Worm (Caenorhabditis elegans) whole organism, mixed stage, embryonic: ENCODE data around the gene vamp-8.

ENCODE experiments used
- M03D4.4 ChIP-seq: sonication (generic microtip); optimal IDR thresholded peaks from 2 replicates; lab custom pipeline; 2017; ENCODE audit warnings: mild to moderate bottlenecking, missing genetic modification characterization, missing compliant biosample characterization
- bed-3 ChIP-seq: fragments of 200-800 bp; sonication (Bioruptor generic); optimal IDR thresholded peaks from 3 replicates; lab custom pipeline; 2018; ENCODE audit warnings: mild to moderate bottlenecking, missing genetic modification characterization, moderate library complexity, missing compliant biosample characterization
- blmp-1 ChIP-seq: fragments of 150-350 bp; optimal IDR thresholded peaks from 2 replicates; lab custom pipeline; 2014; ENCODE audit warnings: missing biosample characterization, missing genetic modification characterization
- ceh-39 ChIP-seq: fragments of 150-350 bp; optimal IDR thresholded peaks from 2 replicates; lab custom pipeline; 2014; ENCODE audit warnings: missing biosample characterization, missing genetic modification characterization
- ceh-43 ChIP-seq: fragments of 200-800 bp; sonication (Bioruptor generic); optimal IDR thresholded peaks from 2 replicates; lab custom pipeline; 2018; ENCODE audit warnings: mild to moderate bottlenecking, missing genetic modification characterization, moderate library complexity, missing compliant biosample characterization
- ces-1 ChIP-seq: fragments of 150-350 bp; optimal IDR thresholded peaks from 2 replicates; lab custom pipeline; 2014; ENCODE audit warnings: missing biosample characterization, missing genetic modification reagents, missing genetic modification characterization
- cnd-1 ChIP-seq: fragments of 200-800 bp; sonication (Bioruptor generic); optimal IDR thresholded peaks from 2 replicates; lab custom pipeline; 2018; ENCODE audit warnings: mild to moderate bottlenecking, missing genetic modification characterization, missing compliant biosample characterization
- elt-1 ChIP-seq: sonication (generic microtip); optimal IDR thresholded peaks from 2 replicates; lab custom pipeline; 2017; ENCODE audit warnings: missing genetic modification characterization, mild to moderate bottlenecking, missing compliant biosample characterization, antibody characterized with exemption, moderate library complexity, borderline replicate concordance; ENCODE audit not compliant: insufficient read depth
- elt-3 ChIP-seq: fragments of 150-350 bp; optimal IDR thresholded peaks from 2 replicates; lab custom pipeline; 2014; ENCODE audit warnings: missing biosample characterization, missing genetic modification characterization
- flh-1 ChIP-seq: fragments of 200-800 bp; sonication (Bioruptor generic); optimal IDR thresholded peaks from 2 replicates; lab custom pipeline; 2018; ENCODE audit warnings: mild to moderate bottlenecking, missing genetic modification characterization, moderate library complexity, missing compliant biosample characterization
- ham-2 ChIP-seq: fragments of 200-800 bp; sonication (Bioruptor generic); optimal IDR thresholded peaks from 2 replicates; lab custom pipeline; 2018; ENCODE audit warnings: mild to moderate bottlenecking, missing genetic modification characterization, missing compliant biosample characterization
- hlh-1 ChIP-seq: fragments of 150-350 bp; optimal IDR thresholded peaks from 2 replicates; lab custom pipeline; 2014; ENCODE audit warnings: missing biosample characterization, missing genetic modification reagents, missing genetic modification characterization
- lin-13 ChIP-seq: fragments of 150-350 bp; optimal IDR thresholded peaks from 2 replicates; lab custom pipeline; 2014; ENCODE audit warnings: missing biosample characterization, missing genetic modification characterization
- lin-32 ChIP-seq: fragments of 200-800 bp; sonication (Bioruptor generic); optimal IDR thresholded peaks from 2 replicates; lab custom pipeline; 2018; ENCODE audit warnings: mild to moderate bottlenecking, missing genetic modification characterization, missing compliant biosample characterization
- lsy-2 ChIP-seq: fragments of 150-350 bp; optimal IDR thresholded peaks from 2 replicates; lab custom pipeline; 2014; ENCODE audit warnings: missing biosample characterization, missing genetic modification characterization
- mab-5 ChIP-seq: fragments of 150-350 bp; optimal IDR thresholded peaks from 2 replicates; lab custom pipeline; 2014; ENCODE audit warnings: missing biosample characterization, missing genetic modification characterization
- mep-1 ChIP-seq: fragments of 150-350 bp; optimal IDR thresholded peaks from 2 replicates; lab custom pipeline; 2017; ENCODE audit warnings: missing biosample characterization, missing genetic modification reagents, missing genetic modification characterization, inconsistent platforms
- mls-2 ChIP-seq: sonication (generic microtip); optimal IDR thresholded peaks from 2 replicates; lab custom pipeline; 2016; ENCODE audit warnings: mild to moderate bottlenecking, missing genetic modification characterization, moderate library complexity, missing compliant biosample characterization
- nhr-12 ChIP-seq: fragments of 150-350 bp; optimal IDR thresholded peaks from 2 replicates; lab custom pipeline; 2014; ENCODE audit warnings: missing biosample characterization, missing genetic modification characterization
- nhr-2 ChIP-seq: fragments of 150-350 bp; optimal IDR thresholded peaks from 2 replicates; lab custom pipeline; 2014; ENCODE audit warnings: missing biosample characterization, missing genetic modification characterization
- nhr-237 ChIP-seq: fragments of 150-350 bp; optimal IDR thresholded peaks from 2 replicates; lab custom pipeline; 2014; ENCODE audit warnings: missing biosample characterization, missing genetic modification characterization
- nhr-28 ChIP-seq: fragments of 150-350 bp; optimal IDR thresholded peaks from 2 replicates; lab custom pipeline; 2014; ENCODE audit warnings: missing biosample characterization, missing genetic modification characterization
- pha-4 ChIP-seq: fragments of 150-350 bp; optimal IDR thresholded peaks from 2 replicates; lab custom pipeline; 2018; ENCODE audit warnings: missing biosample characterization, missing genetic modification reagents, missing genetic modification characterization
- snpc-4 ChIP-seq: fragments of 150-350 bp; optimal IDR thresholded peaks from 2 replicates; lab custom pipeline; 2014; ENCODE audit warnings: missing biosample characterization, missing genetic modification characterization
- sptf-1 ChIP-seq: sonication (generic microtip); optimal IDR thresholded peaks from 2 replicates; lab custom pipeline; 2017; ENCODE audit warnings: mild to moderate bottlenecking, missing genetic modification characterization, moderate library complexity, missing compliant biosample characterization
- tbx-8 ChIP-seq: fragments of 200-800 bp; sonication (Bioruptor generic); optimal IDR thresholded peaks from 2 replicates; lab custom pipeline; 2018; ENCODE audit warnings: mild to moderate bottlenecking, missing genetic modification characterization, moderate library complexity, missing compliant biosample characterization
- unc-120 ChIP-seq: sonication (generic microtip); optimal IDR thresholded peaks from 2 replicates; lab custom pipeline; 2017; ENCODE audit warnings: missing genetic modification characterization, missing compliant biosample characterization; ENCODE audit not compliant: poor library complexity, severe bottlenecking
- unc-39 ChIP-seq: fragments of 150-350 bp; optimal IDR thresholded peaks from 2 replicates; lab custom pipeline; 2014; ENCODE audit warnings: missing biosample characterization, missing genetic modification characterization
- unc-62 ChIP-seq: fragments of 150-350 bp; optimal IDR thresholded peaks from 2 replicates; lab custom pipeline; 2014; ENCODE audit warnings: missing biosample characterization, missing genetic modification reagents, missing genetic modification characterization
- zip-8 ChIP-seq: fragments of 150-350 bp; optimal IDR thresholded peaks from 2 replicates; lab custom pipeline; 2014; ENCODE audit warnings: missing biosample characterization, missing genetic modification characterization

The vamp-8 gene

DNA sequence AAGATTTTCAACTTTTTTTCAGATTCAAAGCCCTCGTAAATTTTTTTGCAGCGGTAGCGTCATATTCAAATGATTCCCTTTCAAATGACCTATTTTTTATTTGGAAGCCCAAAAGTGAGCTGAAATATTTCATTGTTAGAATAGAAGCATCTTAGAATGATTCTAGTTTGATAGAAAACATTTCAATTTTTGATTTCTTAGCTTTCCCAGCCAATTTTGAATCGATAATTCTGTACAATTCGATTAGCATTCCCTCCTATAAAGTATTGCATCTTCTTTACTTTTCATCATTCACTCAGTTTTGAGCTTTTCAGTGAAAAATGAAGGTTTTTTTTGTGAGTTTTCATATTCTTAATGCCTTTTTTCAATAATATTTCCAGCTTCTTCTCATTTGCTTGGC is 1.8 kb upstream of the vamp-8 start, which contains the start of gene B0513.90:
B0513.90 (plus strand) TSS at position 301 of the 400 bp plus-strand sequence.
- TF ChIP-seq nhr-2 (no peak), blmp-1 (no peak), M03D4.4 (tag; lab: Kevin White, UChicago) (no peak), elt-3 (no peak), ham-2 (GFP tag; lab: Kevin White, UChicago) (no peak), tbx-8 (GFP tag; lab: Kevin White, UChicago) (no peak), elt-1 (tag; lab: Kevin White, UChicago) (no peak), mab-5 (tag; lab: Kevin White, UChicago) (no peak), hlh-1 (tag; lab: Kevin White, UChicago) (no peak), flh-1 (GFP tag; lab: Kevin White, UChicago) (no peak), cnd-1 (tag; lab: Kevin White, UChicago) (no peak)

DNA sequence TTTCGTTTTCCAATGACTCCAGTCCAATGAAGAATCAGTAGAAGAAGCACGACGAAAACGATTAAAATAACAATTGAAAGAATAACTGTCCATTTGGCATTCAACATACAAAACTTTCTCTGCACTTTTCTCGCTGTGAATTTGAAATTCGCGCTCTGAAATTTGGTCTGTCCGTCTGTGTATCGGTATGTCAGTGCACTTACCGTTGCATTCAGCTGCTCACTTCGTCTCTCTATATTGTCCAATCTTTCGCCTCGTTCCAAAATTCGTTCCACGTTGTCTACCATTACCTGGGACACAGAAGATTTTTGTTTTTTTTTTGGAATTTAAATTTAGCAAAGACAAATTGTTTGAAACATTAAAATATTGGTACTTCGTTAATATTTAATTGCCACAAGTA is 4.5 kb downstream of the vamp-8 start:
- TF ChIP-seq nhr-28 (tag; lab: Kevin White, UChicago) (no peak), lin-13 (tag; lab: Kevin White, UChicago) (no peak), lsy-2 (tag; lab: Kevin White, UChicago) (no peak), nhr-237 (tag; lab: Kevin White, UChicago) (no peak), snpc-4 (tag; lab: Kevin White, UChicago) (no peak), sptf-1 (tag; lab: Kevin White, UChicago) (no peak), zip-8 (no peak), nhr-12 (tag; lab: Kevin White, UChicago) (no peak), lin-32 (GFP tag; lab: Kevin White, UChicago) (no peak), flh-1 (GFP tag; lab: Kevin White, UChicago) (no peak), ham-2 (GFP tag; lab: Kevin White, UChicago) (no peak), tbx-8 (GFP tag; lab: Kevin White, UChicago) (no peak), ceh-43 (GFP tag; lab: Kevin White, UChicago) (no peak), mep-1 (tag; lab: Kevin White, UChicago) (no peak), mab-5 (tag; lab: Kevin White, UChicago) (no peak), unc-62 (GFP tag; lab: Kevin White, UChicago) (no peak)
- TF ChIP-seq, all 35 proteins: peak for 0

- TF ChIP-seq pha-4 (tag; lab: Kevin White, UChicago): no peak
- TF ChIP-seq unc-120 (tag; lab: Kevin White, UChicago): no peak
- no peak for TF ChIP-seq unc-62 (GFP tag; lab: Kevin White, UChicago)
- no peak for TF ChIP-seq ces-1 (GFP tag; lab: Kevin White, UChicago)
- TF ChIP-seq nhr-12 (tag; lab: Kevin White, UChicago): no peak
- TF ChIP-seq bed-3 (GFP tag; lab: Kevin White, UChicago): no peak
- TF ChIP-seq tbx-8 (GFP tag; lab: Kevin White, UChicago): no peak
- no peak for TF ChIP-seq ceh-43 (GFP tag; lab: Kevin White, UChicago)
- no peak for TF ChIP-seq elt-3
- TF ChIP-seq unc-39 (tag; lab: Kevin White, UChicago): no peak
- no peak for TF ChIP-seq nhr-28 (tag; lab: Kevin White, UChicago)
- TF ChIP-seq ceh-39 (tag; lab: Kevin White, UChicago): no peak
- TF ChIP-seq flh-1 (GFP tag; lab: Kevin White, UChicago): no peak
- no peak for TF ChIP-seq nhr-2
- TF ChIP-seq nhr-237 (tag; lab: Kevin White, UChicago): no peak
- no peak for TF ChIP-seq blmp-1
- no peak for TF ChIP-seq mls-2 (tag; lab: Kevin White, UChicago)
- no peak for TF ChIP-seq sptf-1 (tag; lab: Kevin White, UChicago)
- TF ChIP-seq elt-1 (tag; lab: Kevin White, UChicago): no peak
- TF ChIP-seq, all 35 proteins: peak for 0
Measured at ce11 chrIV:13838296-13838695, 26.7 kb downstream of the vamp-8 start.

- no peak for TF ChIP-seq unc-39 (tag; lab: Kevin White, UChicago)
- TF ChIP-seq nhr-28 (tag; lab: Kevin White, UChicago): no peak
- no peak for TF ChIP-seq bed-3 (GFP tag; lab: Kevin White, UChicago)
- TF ChIP-seq snpc-4 (tag; lab: Kevin White, UChicago): no peak
- TF ChIP-seq M03D4.4 (tag; lab: Kevin White, UChicago): no peak
Measured at ce11 chrIV:13836290-13836689, 28.7 kb downstream of the vamp-8 start, which contains the start of gene H08M01.1. H08M01.1 (minus strand) TSS chrIV:13836390.
